Fruit fly (Drosophila melanogaster) whole organism, embryonic: ENCODE measurements around the gene CAHbeta.

ENCODE experiments used
- Adf1 ChIP-seq: fragments of 200-800 bp; sonication (Bioruptor generic); IDR thresholded peaks from 2 replicates; pipeline ENCODE4 v1.3.6; 2022; ENCODE audit warnings: missing biosample characterization, missing genetic modification characterization
- Antp ChIP-seq: fragments of 200-800 bp; sonication (Bioruptor generic); optimal IDR thresholded peaks from 3 replicates; lab custom pipeline; 2016; ENCODE audit warnings: missing biosample characterization, missing genetic modification characterization
- BEAF-32 ChIP-seq: fragments of 200-800 bp; sonication (Bioruptor generic); optimal IDR thresholded peaks from 3 replicates; lab custom pipeline; 2017; ENCODE audit warnings: missing biosample characterization, missing genetic modification characterization, mild to moderate bottlenecking, moderate library complexity, missing genetic modification reagents
- CG11085 ChIP-seq: fragments of 200-800 bp; sonication (Bioruptor generic); IDR thresholded peaks from 2 replicates; pipeline ENCODE4 v1.3.6; 2022; ENCODE audit warnings: missing biosample characterization, missing genetic modification characterization
- CG11560 ChIP-seq: fragments of 200-800 bp; sonication (Bioruptor generic); IDR thresholded peaks from 3 replicates; pipeline ENCODE4 v1.3.6; 2022; ENCODE audit warnings: missing biosample characterization, missing genetic modification characterization
- CG12744 ChIP-seq: fragments of 200-800 bp; sonication (Bioruptor generic); optimal IDR thresholded peaks from 2 replicates; lab custom pipeline; 2016; ENCODE audit warnings: missing biosample characterization, missing genetic modification characterization
- CG12769 ChIP-seq: fragments of 200-800 bp; sonication (Bioruptor generic); optimal IDR thresholded peaks from 2 replicates; lab custom pipeline; 2019; ENCODE audit warnings: missing biosample characterization, mild to moderate bottlenecking, missing genetic modification characterization, moderate library complexity
- CG13287 ChIP-seq: fragments of 200-800 bp; sonication (Bioruptor generic); IDR thresholded peaks from 2 replicates; pipeline ENCODE4 v1.3.6; 2022; ENCODE audit warnings: missing biosample characterization, missing genetic modification characterization; ENCODE audit not compliant: partially characterized antibody
- CG15011 ChIP-seq: fragments of 200-800 bp; sonication (Bioruptor generic); optimal IDR thresholded peaks from 3 replicates; lab custom pipeline; 2018; ENCODE audit warnings: missing biosample characterization, mild to moderate bottlenecking, missing genetic modification characterization
- CG15479 ChIP-seq: fragments of 200-800 bp; sonication (Bioruptor generic); optimal IDR thresholded peaks from 3 replicates; lab custom pipeline; 2019; ENCODE audit warnings: missing biosample characterization, mild to moderate bottlenecking, missing genetic modification characterization, moderate library complexity
- CG16815 ChIP-seq: fragments of 200-800 bp; sonication (Bioruptor generic); optimal IDR thresholded peaks from 3 replicates; lab custom pipeline; 2017; ENCODE audit warnings: missing biosample characterization, mild to moderate bottlenecking, missing genetic modification characterization
- CG17612 ChIP-seq: fragments of 200-800 bp; sonication (Bioruptor generic); IDR thresholded peaks from 2 replicates; pipeline ENCODE4 v1.3.6; 2022; ENCODE audit warnings: missing biosample characterization, missing genetic modification characterization
- CG17829 ChIP-seq: fragments of 200-800 bp; optimal IDR thresholded peaks from 2 replicates; lab custom pipeline; 2019; ENCODE audit warnings: missing biosample characterization, mild to moderate bottlenecking, missing genetic modification characterization, moderate library complexity
- CG2120 ChIP-seq: fragments of 200-800 bp; sonication (Bioruptor generic); optimal IDR thresholded peaks from 3 replicates; lab custom pipeline; 2016; ENCODE audit warnings: missing biosample characterization, missing genetic modification characterization
- CG31365 ChIP-seq: fragments of 200-800 bp; sonication (Bioruptor generic); optimal IDR thresholded peaks from 2 replicates; lab custom pipeline; 2018; ENCODE audit warnings: missing biosample characterization, mild to moderate bottlenecking, missing genetic modification characterization
- CG3163 ChIP-seq: fragments of 200-800 bp; sonication (Bioruptor generic); optimal IDR thresholded peaks from 3 replicates; lab custom pipeline; 2016; ENCODE audit warnings: missing biosample characterization, missing genetic modification characterization
- CG7372 ChIP-seq: fragments of 200-800 bp; sonication (Bioruptor generic); IDR thresholded peaks from 2 replicates; pipeline ENCODE4 v1.3.6; 2022; ENCODE audit warnings: missing biosample characterization, missing genetic modification characterization
- CG8388 ChIP-seq: fragments of 200-800 bp; sonication (Bioruptor generic); optimal IDR thresholded peaks from 2 replicates; lab custom pipeline; 2019; ENCODE audit warnings: missing biosample characterization, mild to moderate bottlenecking, missing genetic modification characterization, moderate library complexity
- CG8924 ChIP-seq: fragments of 200-800 bp; optimal IDR thresholded peaks from 3 replicates; lab custom pipeline; 2019; ENCODE audit warnings: missing biosample characterization, mild to moderate bottlenecking, missing genetic modification characterization, moderate library complexity
- Camta ChIP-seq: fragments of 200-800 bp; sonication (Bioruptor generic); optimal IDR thresholded peaks from 2 replicates; lab custom pipeline; 2016; ENCODE audit warnings: missing biosample characterization, missing genetic modification characterization
- Deaf1 ChIP-seq: fragments of 200-800 bp; optimal IDR thresholded peaks from 3 replicates; lab custom pipeline; 2019; ENCODE audit warnings: missing biosample characterization, mild to moderate bottlenecking, missing genetic modification characterization, moderate library complexity
- Dfd ChIP-seq, 2 experiments: fragments of >200 bp; optimal IDR thresholded peaks; 2 replicates each; lab custom pipeline; 2017; ENCODE audit warnings: missing biosample characterization in 2 of 2, missing genetic modification characterization in 2 of 2
- Dp ChIP-seq: fragments of 200-800 bp; sonication (Bioruptor generic); optimal IDR thresholded peaks from 2 replicates; lab custom pipeline; 2018; ENCODE audit warnings: missing biosample characterization, mild to moderate bottlenecking, missing genetic modification characterization, moderate library complexity
- Ets97D ChIP-seq: fragments of 200-800 bp; sonication (Bioruptor generic); optimal IDR thresholded peaks from 3 replicates; lab custom pipeline; 2016; ENCODE audit warnings: missing biosample characterization, missing genetic modification characterization
- Fer2 ChIP-seq: fragments of 200-800 bp; sonication (Bioruptor generic); optimal IDR thresholded peaks from 2 replicates; lab custom pipeline; 2018; ENCODE audit warnings: missing biosample characterization, mild to moderate bottlenecking, missing genetic modification characterization, moderate library complexity
- Hmx ChIP-seq: fragments of 200-800 bp; sonication (Bioruptor generic); optimal IDR thresholded peaks from 2 replicates; lab custom pipeline; 2016; ENCODE audit warnings: missing biosample characterization, missing genetic modification characterization
- Hr3 ChIP-seq: fragments of 200-800 bp; sonication (Bioruptor generic); optimal IDR thresholded peaks from 3 replicates; lab custom pipeline; 2016; ENCODE audit warnings: missing biosample characterization, missing genetic modification characterization
- Myb ChIP-seq: fragments of 200-800 bp; sonication (Bioruptor generic); optimal IDR thresholded peaks from 2 replicates; lab custom pipeline; 2016; ENCODE audit warnings: missing biosample characterization, missing genetic modification characterization
- Oli ChIP-seq: fragments of 200-800 bp; sonication (Bioruptor generic); optimal IDR thresholded peaks from 2 replicates; lab custom pipeline; 2018; ENCODE audit warnings: missing biosample characterization, mild to moderate bottlenecking, missing genetic modification characterization, moderate library complexity
- Ravus ChIP-seq: fragments of 200-800 bp; sonication (Bioruptor generic); IDR thresholded peaks from 2 replicates; pipeline ENCODE4 v1.3.6; 2022; ENCODE audit warnings: missing biosample characterization, missing genetic modification characterization
- Rfx ChIP-seq: fragments of 200-800 bp; sonication (Bioruptor generic); IDR thresholded peaks from 2 replicates; pipeline ENCODE4 v1.3.6; 2022; ENCODE audit warnings: missing biosample characterization, missing genetic modification characterization
- Spps ChIP-seq: fragments of 200-800 bp; sonication (Bioruptor generic); optimal IDR thresholded peaks from 2 replicates; lab custom pipeline; 2018; ENCODE audit warnings: missing biosample characterization, mild to moderate bottlenecking, missing genetic modification characterization
- Stat92E ChIP-seq, 3 experiments: fragments of >200 bp in 2 of 3; fragments of 200-800 bp in 1 of 3; sonication (Bioruptor generic) in 1 of 3; optimal IDR thresholded peaks; 2 replicates each; lab custom pipeline; 2017 to 2019; ENCODE audit warnings: missing biosample characterization in 3 of 3, missing genetic modification characterization in 3 of 3, mild to moderate bottlenecking in 1 of 3, moderate library complexity in 1 of 3
- ac ChIP-seq: fragments of 200-800 bp; sonication (Bioruptor generic); optimal IDR thresholded peaks from 3 replicates; lab custom pipeline; 2017; ENCODE audit warnings: missing biosample characterization, mild to moderate bottlenecking, missing genetic modification characterization
- amos ChIP-seq: fragments of 200-800 bp; sonication (Bioruptor generic); IDR thresholded peaks from 2 replicates; pipeline ENCODE4 v1.3.6; 2022; ENCODE audit warnings: missing biosample characterization, missing genetic modification characterization; ENCODE audit not compliant: partially characterized antibody
- dmrt11E ChIP-seq: fragments of 200-800 bp; sonication (Bioruptor generic); optimal IDR thresholded peaks from 3 replicates; lab custom pipeline; 2018; ENCODE audit warnings: missing biosample characterization, mild to moderate bottlenecking, missing genetic modification characterization, moderate library complexity
- dmrt99B ChIP-seq: fragments of 200-800 bp; sonication (Bioruptor generic); optimal IDR thresholded peaks from 2 replicates; lab custom pipeline; 2018; ENCODE audit warnings: missing biosample characterization, mild to moderate bottlenecking, missing genetic modification characterization, moderate library complexity
- dpn ChIP-seq, 2 experiments: fragments of 200-800 bp; sonication (Bioruptor generic); optimal IDR thresholded peaks; 3 replicates each; lab custom pipeline; 2016; ENCODE audit warnings: missing biosample characterization in 2 of 2, missing genetic modification characterization in 2 of 2
- eve ChIP-seq, 2 experiments: fragments of >200 bp; optimal IDR thresholded peaks; 2 replicates each; lab custom pipeline; 2017; ENCODE audit warnings: missing biosample characterization in 2 of 2, missing genetic modification characterization in 2 of 2
- grau ChIP-seq: fragments of 200-800 bp; optimal IDR thresholded peaks from 3 replicates; lab custom pipeline; 2019; ENCODE audit warnings: missing biosample characterization, mild to moderate bottlenecking, missing genetic modification characterization, moderate library complexity
- inv ChIP-seq: fragments of 200-800 bp; sonication (Bioruptor generic); IDR thresholded peaks from 2 replicates; pipeline ENCODE4 v1.3.6; 2022; ENCODE audit warnings: missing biosample characterization, missing genetic modification characterization; ENCODE audit not compliant: partially characterized antibody
- lov ChIP-seq, 2 experiments: fragments of 200-800 bp in 1 of 2; fragments of >200 bp in 1 of 2; sonication (Bioruptor generic) in 1 of 2; IDR thresholded peaks in 1 of 2; optimal IDR thresholded peaks in 1 of 2; 2 replicates in 1 of 2; 3 replicates in 1 of 2; pipeline versions ENCODE4 v1.3.6 to Lab custom; 2017 to 2022; ENCODE audit warnings: missing biosample characterization in 1 of 2, missing genetic modification characterization in 1 of 2
- maf-S ChIP-seq: fragments of 200-800 bp; sonication (Bioruptor generic); optimal IDR thresholded peaks from 2 replicates; lab custom pipeline; 2016; ENCODE audit warnings: missing biosample characterization, missing genetic modification characterization
- otp ChIP-seq: fragments of 200-800 bp; sonication (Bioruptor generic); IDR thresholded peaks from 3 replicates; pipeline ENCODE4, ENCODE4 v1.3.6; 2022; ENCODE audit warnings: missing biosample characterization, missing genetic modification characterization
- pb ChIP-seq: fragments of 200-800 bp; sonication (Bioruptor generic); optimal IDR thresholded peaks from 3 replicates; lab custom pipeline; 2016; ENCODE audit warnings: missing biosample characterization, missing genetic modification characterization
- stc ChIP-seq: fragments of 200-800 bp; sonication (Bioruptor generic); IDR thresholded peaks from 2 replicates; pipeline ENCODE4 v1.3.6; 2022; ENCODE audit warnings: missing biosample characterization, missing genetic modification characterization
- stwl ChIP-seq: fragments of 200-800 bp; sonication (Bioruptor generic); optimal IDR thresholded peaks from 3 replicates; lab custom pipeline; 2018; ENCODE audit warnings: missing biosample characterization, mild to moderate bottlenecking, missing genetic modification characterization, moderate library complexity
- sug ChIP-seq: fragments of 200-800 bp; optimal IDR thresholded peaks from 2 replicates; lab custom pipeline; 2019; ENCODE audit warnings: missing biosample characterization, mild to moderate bottlenecking, missing genetic modification characterization, moderate library complexity
- trh ChIP-seq: fragments of 200-800 bp; sonication (Bioruptor generic); optimal IDR thresholded peaks from 2 replicates; lab custom pipeline; 2016; ENCODE audit warnings: missing biosample characterization, missing genetic modification characterization
- zen2 ChIP-seq: fragments of 200-800 bp; sonication (Bioruptor generic); IDR thresholded peaks from 3 replicates; pipeline ENCODE4 v1.3.6; 2022; ENCODE audit warnings: missing biosample characterization, missing genetic modification characterization; ENCODE audit not compliant: partially characterized antibody

Gene CAHbeta

DNA sequence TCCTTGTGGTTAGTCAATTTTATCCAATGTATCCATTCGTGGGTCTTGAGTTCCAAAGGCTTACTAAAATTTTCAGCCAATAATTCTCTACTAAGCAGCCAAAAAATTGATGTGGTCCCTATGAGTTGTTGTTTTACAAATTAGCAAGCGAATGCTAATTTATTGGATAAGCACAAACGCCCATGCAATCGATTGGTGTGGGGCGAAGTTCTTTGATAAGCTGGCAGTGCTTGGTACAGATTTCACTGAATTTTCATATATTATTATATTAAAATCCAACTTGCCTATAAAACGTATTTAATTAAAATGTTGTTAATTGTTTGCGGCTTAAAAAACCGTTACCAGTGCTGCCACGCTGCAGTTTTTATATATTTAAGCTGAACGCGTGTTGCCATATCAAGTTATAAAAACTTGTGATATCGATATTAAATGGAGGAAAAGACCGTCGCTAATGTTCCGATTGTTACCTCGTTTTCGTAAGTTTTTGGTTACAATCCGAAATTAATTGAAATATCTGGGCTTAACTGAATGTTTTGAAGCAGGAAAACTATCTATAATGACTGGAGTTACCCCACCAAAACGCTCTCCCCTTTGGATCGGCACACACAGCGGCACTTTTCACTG, 23.1 kb downstream of the CAHbeta start, which contains the start of the genes CG31100 and CG11980 (continued):
- peak; percentile 35 for TF ChIP-seq CG17829 (tag; lab: Kevin White, UChicago)
- TF ChIP-seq dmrt99B (tag; lab: Kevin White, UChicago), result no peak
- no peak for TF ChIP-seq eve (GFP tag; optimal IDR thresholded peaks at IDR 0.05; lab: Kevin White, UChicago)
- TF ChIP-seq BEAF-32 (GFP tag; lab: Kevin White, UChicago), result peak; percentile 86
- TF ChIP-seq amos (GFP tag; lab: Robert Waterston, UW), result peak; percentile 77
- no peak for TF ChIP-seq otp (GFP tag; lab: Robert Waterston, UW)
- no peak for TF ChIP-seq CG2120 (GFP tag; lab: Kevin White, UChicago)
- TF ChIP-seq Antp (GFP tag; lab: Kevin White, UChicago), result no peak
- TF ChIP-seq CG15479 (GFP tag; lab: Kevin White, UChicago), result no peak
- no peak for TF ChIP-seq CG11560 (tag; lab: Robert Waterston, UW)
- TF ChIP-seq Dp (GFP tag; lab: Kevin White, UChicago), result peak; percentile 74
- TF ChIP-seq Camta (GFP tag; lab: Kevin White, UChicago), result no peak
- no peak for TF ChIP-seq CG16815
- no peak for TF ChIP-seq Spps
- no peak for TF ChIP-seq dpn (GFP tag; optimal IDR thresholded peaks at IDR 0.05; lab: Kevin White, UChicago)
- no peak for TF ChIP-seq ac (GFP tag; lab: Kevin White, UChicago)
- no peak for TF ChIP-seq CG12769 (tag; lab: Kevin White, UChicago)
- TF ChIP-seq CG31365 (tag; lab: Kevin White, UChicago), result no peak
- no peak for TF ChIP-seq CG7372 (GFP tag; lab: Robert Waterston, UW)
- no peak for TF ChIP-seq Adf1 (GFP tag; lab: Robert Waterston, UW)
- peak; percentile 3 for TF ChIP-seq grau (tag; lab: Kevin White, UChicago)
- no peak for TF ChIP-seq CG15011
- TF ChIP-seq CG13287 (GFP tag; lab: Robert Waterston, UW), result peak; percentile 89
- TF ChIP-seq CG12744 (GFP tag; lab: Kevin White, UChicago), result no peak
- TF ChIP-seq Myb (GFP tag; lab: Kevin White, UChicago), result peak; percentile 99
- TF ChIP-seq stwl, result peak; percentile 75
- no peak for TF ChIP-seq Hr3 (GFP tag; lab: Kevin White, UChicago)
- no peak for TF ChIP-seq Oli (tag; lab: Kevin White, UChicago)
- peak; percentile 78 for TF ChIP-seq Ets97D
- no peak for TF ChIP-seq dmrt11E (tag; lab: Kevin White, UChicago)
- TF ChIP-seq Deaf1 (tag; lab: Kevin White, UChicago), result no peak
- TF ChIP-seq stc (GFP tag; lab: Robert Waterston, UW), result no peak
- TF ChIP-seq lov (optimal IDR thresholded peaks at IDR 0.05; lab: Kevin White, UChicago), result no peak
- TF ChIP-seq lov (GFP tag; IDR thresholded peaks at IDR 0.05; lab: Robert Waterston, UW), result no peak
- no peak for TF ChIP-seq Ravus (GFP tag; lab: Robert Waterston, UW)
- TF ChIP-seq Fer2 (tag; lab: Kevin White, UChicago), result no peak
- no peak for TF ChIP-seq sug (tag; lab: Kevin White, UChicago)
- no peak for TF ChIP-seq Rfx (GFP tag; lab: Robert Waterston, UW)
- no peak for TF ChIP-seq CG17612
- no peak for TF ChIP-seq CG3163 (GFP tag; lab: Kevin White, UChicago)
- TF ChIP-seq zen2, result peak; percentile 55; the same call in 2 of the 3 replicates
- no peak for TF ChIP-seq CG11085 (GFP tag; lab: Robert Waterston, UW)
- peak; percentile 60; the same call in 1 of the 2 replicates for TF ChIP-seq inv (GFP tag; lab: Robert Waterston, UW)
- no peak for TF ChIP-seq CG8924 (tag; lab: Kevin White, UChicago)
- no peak for TF ChIP-seq CG8388
- TF ChIP-seq trh (GFP tag; lab: Kevin White, UChicago), result no peak
- no peak for TF ChIP-seq Stat92E (GFP tag; optimal IDR thresholded peaks at IDR 0.05; lab: Kevin White, UChicago)
- no peak for TF ChIP-seq pb (GFP tag; lab: Kevin White, UChicago)
- TF ChIP-seq Hmx (GFP tag; lab: Kevin White, UChicago), result no peak
- no peak for TF ChIP-seq maf-S (GFP tag; lab: Kevin White, UChicago)
- no peak for TF ChIP-seq Dfd (GFP tag; optimal IDR thresholded peaks at IDR 0.05; lab: Kevin White, UChicago)
